Worm (Caenorhabditis elegans): ENCODE data around the gene F22F7.4.

F22F7.4 gene

ce11 chrV:2121910-2122362 lies 16.1 kb upstream of the F22F7.4 start, which contains the start of gene F22F7.8:
Gene F22F7.8, minus strand, starts transcription at chrV:2121960.
- no peak for TF ChIP-seq rcor-1 (GFP tag; IDR thresholded peaks at IDR 0.05)
- TF ChIP-seq F22D6.2 (tag; optimal IDR thresholded peaks at IDR 0.05), result no peak
- no peak for TF ChIP-seq F52B5.7 (tag; optimal IDR thresholded peaks at IDR 0.05)
- TF ChIP-seq B0336.3 (GFP tag; IDR thresholded peaks at IDR 0.05), result no peak
- TF ChIP-seq pbrm-1 (GFP tag; IDR thresholded peaks at IDR 0.05), result no peak
- TF ChIP-seq F57C9.4 (tag; optimal IDR thresholded peaks at IDR 0.05), result no peak
- TF ChIP-seq ztf-25 (GFP tag; IDR thresholded peaks at IDR 0.05), result no peak
- TF ChIP-seq lag-1 (GFP tag; IDR thresholded peaks at IDR 0.05), result no peak
- no peak for TF ChIP-seq ztf-26 (tag; optimal IDR thresholded peaks at IDR 0.05)
- TF ChIP-seq lsy-27 (tag; optimal IDR thresholded peaks at IDR 0.05; ENCODE audit: borderline replicate concordance, insufficient read depth), result no peak
- TF ChIP-seq nhr-80 (tag; optimal IDR thresholded peaks at IDR 0.05), result no peak
- no peak for TF ChIP-seq B0035.1 (tag; optimal IDR thresholded peaks at IDR 0.05)
- no peak for TF ChIP-seq snpc-3.4 (tag; optimal IDR thresholded peaks at IDR 0.05)
- TF ChIP-seq fkh-3 (tag; optimal IDR thresholded peaks at IDR 0.05), result no peak
- no peak for TF ChIP-seq dpl-1 (GFP tag; optimal IDR thresholded peaks at IDR 0.05)
- TF ChIP-seq B0261.1 (tag; optimal IDR thresholded peaks at IDR 0.05), result no peak
- TF ChIP-seq lir-1 (GFP tag; conservative IDR thresholded peaks at IDR 0.05), result no peak
- TF ChIP-seq K11D2.4 (GFP tag; IDR thresholded peaks at IDR 0.05), result no peak
- no peak for TF ChIP-seq gei-17 (GFP tag; optimal IDR thresholded peaks at IDR 0.05)

- TF ChIP-seq lin-54 (GFP tag; optimal IDR thresholded peaks at IDR 0.05) (no peak), Y53G8AR.9 (GFP tag; conservative IDR thresholded peaks at IDR 0.05) (no peak), bed-2 (GFP tag; IDR thresholded peaks at IDR 0.05) (no peak), egrh-3 (GFP tag; IDR thresholded peaks at IDR 0.05) (no peak), repo-1 (tag; optimal IDR thresholded peaks at IDR 0.05) (no peak), snpc-4 (GFP tag; optimal IDR thresholded peaks at IDR 0.05) (no peak), snpc-4 (tag; optimal IDR thresholded peaks at IDR 0.05) (no peak), ceh-79 (tag; optimal IDR thresholded peaks at IDR 0.05) (no peak), cebp-2 (GFP tag; IDR thresholded peaks at IDR 0.05) (no peak), lin-40 (tag; optimal IDR thresholded peaks at IDR 0.05) (no peak), sptf-2 (GFP tag; optimal IDR thresholded peaks at IDR 0.05) (no peak), die-1 (tag; optimal IDR thresholded peaks at IDR 0.05) (no peak)
Measured at ce11 chrV:2119529-2119928, 13.7 kb upstream of the F22F7.4 start, which contains the start of gene F22F7.11. Gene F22F7.11, plus strand, starts transcription at chrV:2119829.

ce11 chrV:2118574-2118973 lies 12.7 kb upstream of the F22F7.4 start, which contains the start of gene bgnt-1.2:
Gene bgnt-1.2, minus strand, starts transcription at chrV:2118674.
- TF ChIP-seq Y53F4B.3 (GFP tag; IDR thresholded peaks at IDR 0.05), result no peak
- no peak for TF ChIP-seq him-1 (tag; optimal IDR thresholded peaks at IDR 0.05)
- TF ChIP-seq pha-4 (tag; optimal IDR thresholded peaks at IDR 0.05), result no peak
- TF ChIP-seq ceh-79 (tag; optimal IDR thresholded peaks at IDR 0.05), result no peak
- no peak for TF ChIP-seq nfyb-1 (GFP tag; IDR thresholded peaks at IDR 0.05)
- TF ChIP-seq cebp-2 (GFP tag; IDR thresholded peaks at IDR 0.05), result no peak
- TF ChIP-seq ceh-91 (GFP tag; IDR thresholded peaks at IDR 0.05), result no peak
- no peak for TF ChIP-seq ets-4 (GFP tag; optimal IDR thresholded peaks at IDR 0.05)
- no peak for TF ChIP-seq sdz-38 (tag; optimal IDR thresholded peaks at IDR 0.05)
- no peak for TF ChIP-seq egl-44 (GFP tag; IDR thresholded peaks at IDR 0.05)

Data from whole organism, young adult.